Fruit fly (Drosophila melanogaster): ENCODE data around the gene comt.

comt gene

DNA sequence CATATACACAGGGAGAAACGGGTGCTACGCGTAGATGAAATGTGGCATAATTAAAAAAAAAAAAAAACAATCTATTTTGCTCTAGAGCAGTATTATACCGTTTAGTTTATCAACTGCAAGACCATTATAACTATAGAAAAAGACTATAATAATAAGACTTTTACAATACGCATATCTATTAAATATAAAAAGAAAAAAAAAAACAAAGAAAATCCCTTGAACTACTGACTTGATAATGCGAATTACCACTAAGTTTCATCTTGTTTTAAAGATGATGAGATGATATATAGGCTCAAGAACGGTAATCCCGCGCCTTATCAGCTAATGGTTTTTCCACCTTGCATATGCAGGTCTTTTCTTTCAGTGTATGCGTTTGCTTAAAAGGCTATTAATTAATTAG is 48.4 kb downstream of the comt start (continued):
- TF ChIP-seq lilli (GFP tag; optimal IDR thresholded peaks at IDR 0.05) (peak; percentile 29), exex (tag; optimal IDR thresholded peaks at IDR 0.05) (no peak), CG4854 (GFP tag; optimal IDR thresholded peaks at IDR 0.05) (no peak), bbx (GFP tag; IDR thresholded peaks at IDR 0.05; ENCODE audit: partially characterized antibody) (no peak), CG9437 (GFP tag; optimal IDR thresholded peaks at IDR 0.05) (peak; percentile 43), Bgb (GFP tag; IDR thresholded peaks at IDR 0.05; ENCODE audit: partially characterized antibody) (no peak), CG33557 (GFP tag; optimal IDR thresholded peaks at IDR 0.05) (no peak), CG4424 (GFP tag; optimal IDR thresholded peaks at IDR 0.05) (peak; percentile 22), eyg (GFP tag; optimal IDR thresholded peaks at IDR 0.05) (no peak), NK7.1 (GFP tag; optimal IDR thresholded peaks at IDR 0.05) (no peak), ind (GFP tag; optimal IDR thresholded peaks at IDR 0.05) (no peak), CG5180 (GFP tag; optimal IDR thresholded peaks at IDR 0.05) (no peak), CG17359 (tag; optimal IDR thresholded peaks at IDR 0.05) (peak; percentile 2), Chrac-16 (GFP tag; optimal IDR thresholded peaks at IDR 0.05) (no peak), CG18011 (GFP tag; optimal IDR thresholded peaks at IDR 0.05) (no peak), CG10654 (GFP tag; optimal IDR thresholded peaks at IDR 0.05) (no peak), slou (GFP tag; optimal IDR thresholded peaks at IDR 0.05) (no peak), fd96Cb (tag; optimal IDR thresholded peaks at IDR 0.05) (no peak), CG12071 (GFP tag; optimal IDR thresholded peaks at IDR 0.05) (no peak), Deaf1 (tag; optimal IDR thresholded peaks at IDR 0.05) (no peak), CG11723 (GFP tag; optimal IDR thresholded peaks at IDR 0.05) (peak; percentile 32), mirr (GFP tag; optimal IDR thresholded peaks at IDR 0.05) (no peak), sob (GFP tag; IDR thresholded peaks at IDR 0.05) (no peak), YL-1 (GFP tag; optimal IDR thresholded peaks at IDR 0.05) (no peak), nom (GFP tag; optimal IDR thresholded peaks at IDR 0.05) (no peak), CG7839 (tag; optimal IDR thresholded peaks at IDR 0.05) (peak; percentile 58), en (GFP tag; optimal IDR thresholded peaks at IDR 0.05) (no peak), pb (GFP tag; optimal IDR thresholded peaks at IDR 0.05) (no peak), yki (optimal IDR thresholded peaks at IDR 0.05) (no peak), CG15479 (GFP tag; optimal IDR thresholded peaks at IDR 0.05) (no peak), MESR4 (GFP tag; optimal IDR thresholded peaks at IDR 0.05) (no peak), chm (GFP tag; IDR thresholded peaks at IDR 0.05) (no peak), CG12219 (GFP tag; optimal IDR thresholded peaks at IDR 0.05) (no peak), CG2120 (GFP tag; optimal IDR thresholded peaks at IDR 0.05) (peak; percentile 44), gce (GFP tag; IDR thresholded peaks at IDR 0.05) (no peak), CG14860 (GFP tag; IDR thresholded peaks at IDR 0.05; ENCODE audit: partially characterized antibody) (no peak), vvl (GFP tag; IDR thresholded peaks at IDR 0.05) (peak; percentile 32; the same call in 1 of the 2 replicates), CG7987 (GFP tag; optimal IDR thresholded peaks at IDR 0.05) (no peak), CG11093 (GFP tag; IDR thresholded peaks at IDR 0.05) (no peak), chinmo (GFP tag; IDR thresholded peaks at IDR 0.05; ENCODE audit: partially characterized antibody) (no peak), Neu2 (GFP tag; optimal IDR thresholded peaks at IDR 0.05; ENCODE audit: borderline replicate concordance) (no peak), CG18476 (GFP tag; optimal IDR thresholded peaks at IDR 0.05) (no peak), CG10431 (GFP tag; optimal IDR thresholded peaks at IDR 0.05) (no peak), repo (GFP tag; optimal IDR thresholded peaks at IDR 0.05) (no peak), trem (tag; optimal IDR thresholded peaks at IDR 0.05) (no peak), CG11504 (tag; optimal IDR thresholded peaks at IDR 0.05) (peak; percentile 61), Rfx (GFP tag; IDR thresholded peaks at IDR 0.05) (no peak), lola (GFP tag; optimal IDR thresholded peaks at IDR 0.05) (peak in 1 of 3 experiments; percentile 34), CoRest (tag; optimal IDR thresholded peaks at IDR 0.05) (peak; percentile 61), CG4404 (GFP tag; IDR thresholded peaks at IDR 0.05) (no peak), p53 (GFP tag; optimal IDR thresholded peaks at IDR 0.05) (no peak)
